Fruit fly (Drosophila melanogaster): Measurements from ENCODE around the gene bcn92.

Gene bcn92

dm6 chrX:2166129-2166528 is 16.7 kb upstream of the bcn92 start (continued):
- TF ChIP-seq CG18011 (GFP tag; optimal IDR thresholded peaks at IDR 0.05) = no peak
- TF ChIP-seq jing (GFP tag; optimal IDR thresholded peaks at IDR 0.05) = no peak
- TF ChIP-seq CG17361 (GFP tag; IDR thresholded peaks at IDR 0.05) = no peak
- TF ChIP-seq Lhr (GFP tag; optimal IDR thresholded peaks at IDR 0.05) = no peak
- TF ChIP-seq Myb (GFP tag; optimal IDR thresholded peaks at IDR 0.05) = no peak

- TF ChIP-seq Stat92E (GFP tag; optimal IDR thresholded peaks at IDR 0.05) = no peak
- TF ChIP-seq Ets65A (GFP tag) = peak; percentile 46
- TF ChIP-seq Drgx (GFP tag; IDR thresholded peaks at IDR 0.05) = peak; percentile 81
- peak; percentile 9 for TF ChIP-seq CG1603 (tag; optimal IDR thresholded peaks at IDR 0.05)
- no peak for TF ChIP-seq Taf1 (GFP tag; IDR thresholded peaks at IDR 0.05)
- TF ChIP-seq Sry-δ (GFP tag; optimal IDR thresholded peaks at IDR 0.05) = no peak
- TF ChIP-seq C15 (GFP tag; IDR thresholded peaks at IDR 0.05) = no peak
- no peak for TF ChIP-seq HmgD (GFP tag; optimal IDR thresholded peaks at IDR 0.05)
- TF ChIP-seq Atf6 (GFP tag; IDR thresholded peaks at IDR 0.05) = no peak
- no peak for TF ChIP-seq pita (GFP tag; optimal IDR thresholded peaks at IDR 0.05)
- TF ChIP-seq HmgZ (tag; optimal IDR thresholded peaks at IDR 0.05) = no peak
- TF ChIP-seq stc (GFP tag; IDR thresholded peaks at IDR 0.05) = no peak
- no peak for TF ChIP-seq CoRest (tag; optimal IDR thresholded peaks at IDR 0.05)
- 0 out of 3 replicates have a peak, but pooled peaks have one; percentile 41 for TF ChIP-seq CG3726 (GFP tag; IDR thresholded peaks at IDR 0.05)
- no peak for TF ChIP-seq z (GFP tag; IDR thresholded peaks at IDR 0.05)
These were observed 15.9 kb upstream of the bcn92 start for dm6 chrX:2165394-2165793.

DNA sequence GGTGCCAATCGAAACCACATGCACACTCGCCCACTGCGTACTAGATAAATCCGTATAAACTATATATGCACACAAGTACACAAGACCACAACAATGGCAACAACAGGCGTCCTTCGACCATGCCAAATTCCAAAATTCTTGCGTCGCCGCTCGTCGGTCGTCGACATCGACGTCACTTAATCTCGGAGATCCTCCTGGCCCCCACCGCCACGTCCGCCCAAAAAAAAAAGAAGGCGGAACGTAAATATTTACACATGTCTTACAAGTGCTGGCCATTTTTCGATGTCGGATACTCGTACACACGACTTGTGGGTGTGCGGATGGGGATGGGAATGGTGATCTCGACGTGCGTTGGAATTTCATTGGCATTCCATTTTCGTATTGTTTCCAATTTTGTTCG is 13.9 kb upstream of the bcn92 start:
- TF ChIP-seq Rfx (GFP tag; IDR thresholded peaks at IDR 0.05) (no peak), sd (tag; optimal IDR thresholded peaks at IDR 0.05) (peak; percentile 98), ftz-f1 (GFP tag; optimal IDR thresholded peaks at IDR 0.05) (peak; percentile 22), slp2 (GFP tag; optimal IDR thresholded peaks at IDR 0.05) (no peak), CG10543 (GFP tag; optimal IDR thresholded peaks at IDR 0.05) (peak; percentile 41), CG6791 (GFP tag; IDR thresholded peaks at IDR 0.05; ENCODE audit: partially characterized antibody) (no peak), CG12769 (tag; optimal IDR thresholded peaks at IDR 0.05) (peak; percentile 45), Nf-YA (GFP tag; IDR thresholded peaks at IDR 0.05) (no peak)

- TF ChIP-seq CG15514 (GFP tag; optimal IDR thresholded peaks at IDR 0.05) (no peak), CG12769 (tag; optimal IDR thresholded peaks at IDR 0.05) (peak; percentile 86), sd (tag; optimal IDR thresholded peaks at IDR 0.05) (peak; percentile 77), sr (GFP tag; IDR thresholded peaks at IDR 0.05) (0 out of 3 replicates have a peak, but pooled peaks have one; percentile 11), chinmo (GFP tag; IDR thresholded peaks at IDR 0.05; ENCODE audit: partially characterized antibody) (0 out of 4 replicates have a peak, but pooled peaks have one; percentile 11), Pdp1 (GFP tag; optimal IDR thresholded peaks at IDR 0.05) (peak in 1 of 2 experiments; percentile 56), Trl (optimal IDR thresholded peaks at IDR 0.05) (no peak), Trl (GFP tag; optimal IDR thresholded peaks at IDR 0.05) (no peak), Hr78 (GFP tag; optimal IDR thresholded peaks at IDR 0.05) (peak in 1 of 2 experiments; percentile 14), CG34376 (GFP tag; optimal IDR thresholded peaks at IDR 0.05) (peak; percentile 12)
These were observed 12.9 kb upstream of the bcn92 start, which contains the start of the genes Cyp4d1 and CG3630 for dm6 chrX:2162130-2162907. Cyp4d1 (minus strand) TSS chrX:2162180. CG3630 (plus strand) TSS chrX:2162196.

Measured in whole organism, embryonic.